Fruit fly (Drosophila melanogaster) whole organism, embryonic: ENCODE measurements around the gene lectin-37Da.

Experiments used
- Antp ChIP-seq: fragments of 200-800 bp; sonication (Bioruptor generic); optimal IDR thresholded peaks from 3 replicates; lab custom pipeline; 2016; ENCODE audit warnings: missing biosample characterization, missing genetic modification characterization
- CG11093 ChIP-seq: fragments of 200-800 bp; sonication (Bioruptor generic); IDR thresholded peaks from 3 replicates; pipeline ENCODE4 v1.3.6; 2022; ENCODE audit warnings: missing biosample characterization, missing genetic modification characterization
- CG11398 ChIP-seq: fragments of 200-800 bp; sonication (Bioruptor generic); optimal IDR thresholded peaks from 2 replicates; lab custom pipeline; 2016; ENCODE audit warnings: missing biosample characterization, missing genetic modification characterization
- CG11696 ChIP-seq: fragments of 200-800 bp; sonication (Bioruptor generic); IDR thresholded peaks from 2 replicates; pipeline ENCODE4 v1.3.6; 2022; ENCODE audit warnings: missing biosample characterization, missing genetic modification characterization
- CG13123 ChIP-seq: fragments of 200-800 bp; sonication (Bioruptor generic); optimal IDR thresholded peaks from 2 replicates; lab custom pipeline; 2016; ENCODE audit warnings: missing biosample characterization, missing genetic modification characterization
- CG1529 ChIP-seq: fragments of 200-800 bp; sonication (Bioruptor generic); optimal IDR thresholded peaks from 3 replicates; lab custom pipeline; 2018; ENCODE audit warnings: missing biosample characterization, missing genetic modification characterization
- CG1647 ChIP-seq: fragments of 200-800 bp; sonication (Bioruptor generic); optimal IDR thresholded peaks from 3 replicates; lab custom pipeline; 2016; ENCODE audit warnings: missing biosample characterization, missing genetic modification characterization
- CG17186 ChIP-seq: fragments of 200-800 bp; sonication (Bioruptor generic); optimal IDR thresholded peaks from 3 replicates; lab custom pipeline; 2017; ENCODE audit warnings: missing biosample characterization, missing genetic modification reagents, missing genetic modification characterization
- CG17359 ChIP-seq: fragments of 200-800 bp; sonication (Bioruptor generic); optimal IDR thresholded peaks from 3 replicates; lab custom pipeline; 2018; ENCODE audit warnings: missing biosample characterization, mild to moderate bottlenecking, missing genetic modification characterization, moderate library complexity
- CG2129 ChIP-seq: fragments of 200-800 bp; sonication (Bioruptor generic); IDR thresholded peaks from 2 replicates; pipeline ENCODE4 v1.3.6; 2022; ENCODE audit warnings: missing biosample characterization, missing genetic modification characterization; ENCODE audit not compliant: partially characterized antibody
- CG2199 ChIP-seq: fragments of 200-800 bp; sonication (Bioruptor generic); IDR thresholded peaks from 3 replicates; pipeline ENCODE4 v1.3.6; 2022; ENCODE audit warnings: missing biosample characterization, missing genetic modification characterization
- CG32772 ChIP-seq: fragments of 200-800 bp; sonication (Bioruptor generic); IDR thresholded peaks from 2 replicates; pipeline ENCODE4 v1.3.6; 2022; ENCODE audit warnings: missing biosample characterization, missing genetic modification characterization
- CG34422 ChIP-seq: fragments of 200-800 bp; sonication (Bioruptor generic); IDR thresholded peaks from 3 replicates; pipeline ENCODE4 v1.3.6; 2022; ENCODE audit warnings: missing biosample characterization, missing genetic modification characterization
- CG4404 ChIP-seq: fragments of 200-800 bp; sonication (Bioruptor generic); IDR thresholded peaks from 2 replicates; pipeline ENCODE4 v1.3.6; 2022; ENCODE audit warnings: missing biosample characterization, missing genetic modification characterization
- CG4617 ChIP-seq: fragments of 200-800 bp; sonication (Bioruptor generic); optimal IDR thresholded peaks from 3 replicates; lab custom pipeline; 2016; ENCODE audit warnings: missing biosample characterization, missing genetic modification characterization, borderline replicate concordance
- CG6254 ChIP-seq: fragments of 200-800 bp; sonication (Bioruptor generic); optimal IDR thresholded peaks from 3 replicates; lab custom pipeline; 2017; ENCODE audit warnings: mild to moderate bottlenecking, missing biosample characterization, missing genetic modification reagents, missing genetic modification characterization
- CG8281 ChIP-seq: fragments of 200-800 bp; sonication (Bioruptor generic); optimal IDR thresholded peaks from 2 replicates; lab custom pipeline; 2018; ENCODE audit warnings: missing biosample characterization, mild to moderate bottlenecking, missing genetic modification characterization, moderate library complexity
- CHES-1-like ChIP-seq: fragments of 200-800 bp; sonication (Bioruptor generic); optimal IDR thresholded peaks from 2 replicates; lab custom pipeline; 2016; ENCODE audit warnings: missing biosample characterization, missing genetic modification characterization
- D ChIP-seq, 2 experiments: fragments of 200-800 bp in 1 of 2; fragments of >200 bp in 1 of 2; sonication (Bioruptor generic) in 1 of 2; optimal IDR thresholded peaks; 2 replicates in 1 of 2; 3 replicates in 1 of 2; lab custom pipeline; 2017; ENCODE audit warnings: mild to moderate bottlenecking in 1 of 2, missing biosample characterization in 1 of 2, missing genetic modification characterization in 1 of 2, missing genetic modification reagents in 1 of 2
- Dip3 ChIP-seq: fragments of 200-800 bp; sonication (Bioruptor generic); optimal IDR thresholded peaks from 3 replicates; lab custom pipeline; 2016; ENCODE audit warnings: missing biosample characterization, missing genetic modification characterization
- Doc2 ChIP-seq: fragments of 200-800 bp; sonication (Bioruptor generic); IDR thresholded peaks from 2 replicates; pipeline ENCODE4 v1.3.6; 2022; ENCODE audit warnings: missing biosample characterization, missing genetic modification characterization
- Dp ChIP-seq: fragments of 200-800 bp; sonication (Bioruptor generic); optimal IDR thresholded peaks from 2 replicates; lab custom pipeline; 2018; ENCODE audit warnings: missing biosample characterization, mild to moderate bottlenecking, missing genetic modification characterization, moderate library complexity
- H15 ChIP-seq: fragments of 200-800 bp; sonication (Bioruptor generic); IDR thresholded peaks from 3 replicates; pipeline ENCODE4 v1.3.6; 2022; ENCODE audit warnings: missing biosample characterization, missing genetic modification characterization
- H2.0 ChIP-seq: fragments of 200-800 bp; sonication (Bioruptor generic); IDR thresholded peaks from 2 replicates; pipeline ENCODE4 v1.3.6; 2022; ENCODE audit warnings: missing biosample characterization, missing genetic modification characterization
- NC2α ChIP-seq: fragments of 200-800 bp; sonication (Bioruptor generic); optimal IDR thresholded peaks from 2 replicates; lab custom pipeline; 2016; ENCODE audit warnings: missing biosample characterization, missing genetic modification characterization
- Scr ChIP-seq: fragments of 200-800 bp; sonication (Bioruptor generic); IDR thresholded peaks from 2 replicates; pipeline ENCODE4 v1.3.6; 2022; ENCODE audit warnings: missing biosample characterization, missing genetic modification characterization; ENCODE audit not compliant: partially characterized antibody
- Spps ChIP-seq: fragments of 200-800 bp; sonication (Bioruptor generic); optimal IDR thresholded peaks from 2 replicates; lab custom pipeline; 2018; ENCODE audit warnings: missing biosample characterization, mild to moderate bottlenecking, missing genetic modification characterization
- TFAM ChIP-seq: fragments of 200-800 bp; sonication (Bioruptor generic); optimal IDR thresholded peaks from 2 replicates; lab custom pipeline; 2017; ENCODE audit warnings: missing biosample characterization, missing genetic modification characterization, inconsistent platforms
- ab ChIP-seq: fragments of 200-800 bp; sonication (Bioruptor generic); optimal IDR thresholded peaks from 2 replicates; lab custom pipeline; 2016; ENCODE audit warnings: missing biosample characterization, missing genetic modification characterization
- ac ChIP-seq: fragments of 200-800 bp; sonication (Bioruptor generic); optimal IDR thresholded peaks from 3 replicates; lab custom pipeline; 2017; ENCODE audit warnings: missing biosample characterization, mild to moderate bottlenecking, missing genetic modification characterization
- az2 ChIP-seq: fragments of 200-800 bp; sonication (Bioruptor generic); optimal IDR thresholded peaks from 3 replicates; lab custom pipeline; 2016; ENCODE audit warnings: missing biosample characterization, missing genetic modification characterization
- btn ChIP-seq: fragments of 200-800 bp; sonication (Bioruptor generic); optimal IDR thresholded peaks from 2 replicates; lab custom pipeline; 2016; ENCODE audit warnings: missing biosample characterization, missing genetic modification characterization
- croc ChIP-seq: fragments of 200-800 bp; sonication (Bioruptor generic); conservative IDR thresholded peaks from 3 replicates; pipeline ENCODE4 v1.3.6; 2022; ENCODE audit warnings: missing biosample characterization, missing genetic modification characterization
- crol ChIP-seq: fragments of 200-800 bp; sonication (Bioruptor generic); IDR thresholded peaks from 2 replicates; pipeline ENCODE4 v1.3.6; 2022; ENCODE audit warnings: missing biosample characterization, missing genetic modification characterization
- eve ChIP-seq, 2 experiments: fragments of >200 bp; optimal IDR thresholded peaks; 2 replicates each; lab custom pipeline; 2017; ENCODE audit warnings: missing biosample characterization in 2 of 2, missing genetic modification characterization in 2 of 2
- exex ChIP-seq: fragments of 200-800 bp; sonication (Bioruptor generic); optimal IDR thresholded peaks from 4 replicates; lab custom pipeline; 2018; ENCODE audit warnings: missing biosample characterization, mild to moderate bottlenecking, missing genetic modification characterization, moderate library complexity
- grn ChIP-seq: fragments of 200-800 bp; sonication (Bioruptor generic); optimal IDR thresholded peaks from 3 replicates; lab custom pipeline; 2017; ENCODE audit warnings: missing biosample characterization, missing genetic modification characterization
- lov ChIP-seq, 2 experiments: fragments of 200-800 bp in 1 of 2; fragments of >200 bp in 1 of 2; sonication (Bioruptor generic) in 1 of 2; IDR thresholded peaks in 1 of 2; optimal IDR thresholded peaks in 1 of 2; 2 replicates in 1 of 2; 3 replicates in 1 of 2; pipeline versions ENCODE4 v1.3.6 to Lab custom; 2017 to 2022; ENCODE audit warnings: missing biosample characterization in 1 of 2, missing genetic modification characterization in 1 of 2
- luna ChIP-seq: fragments of 200-800 bp; sonication (Bioruptor generic); optimal IDR thresholded peaks from 2 replicates; lab custom pipeline; 2016; ENCODE audit warnings: missing biosample characterization, missing genetic modification characterization
- prd ChIP-seq, 3 experiments: fragments of >200 bp in 2 of 3; fragments of 200-800 bp in 1 of 3; sonication (Bioruptor generic) in 1 of 3; optimal IDR thresholded peaks in 2 of 3; IDR thresholded peaks in 1 of 3; 2 replicates in 2 of 3; 3 replicates in 1 of 3; pipeline versions ENCODE4 v1.3.6 to Lab custom; 2017 to 2022; ENCODE audit warnings: missing biosample characterization in 1 of 3, missing genetic modification characterization in 1 of 3
- ranshi ChIP-seq: fragments of 200-800 bp; sonication (Bioruptor generic); IDR thresholded peaks from 2 replicates; pipeline ENCODE4 v1.3.6; 2022; ENCODE audit warnings: missing biosample characterization, missing genetic modification characterization
- scrt ChIP-seq: fragments of 200-800 bp; sonication (Bioruptor generic); optimal IDR thresholded peaks from 2 replicates; lab custom pipeline; 2018; ENCODE audit warnings: missing biosample characterization, mild to moderate bottlenecking, missing genetic modification characterization, moderate library complexity
- sens-2 ChIP-seq: fragments of 200-800 bp; sonication (Bioruptor generic); IDR thresholded peaks from 2 replicates; pipeline ENCODE4 v1.3.6; 2022; ENCODE audit warnings: missing biosample characterization, missing genetic modification characterization
- sna ChIP-seq: fragments of 200-800 bp; sonication (Bioruptor generic); IDR thresholded peaks from 2 replicates; pipeline ENCODE4 v1.3.6; 2022; ENCODE audit warnings: missing biosample characterization, missing genetic modification characterization; ENCODE audit not compliant: partially characterized antibody
- so ChIP-seq: fragments of 200-800 bp; sonication (Bioruptor generic); IDR thresholded peaks from 3 replicates; pipeline ENCODE4 v1.3.6; 2022; ENCODE audit warnings: missing biosample characterization, missing genetic modification characterization
- sqz ChIP-seq: fragments of 200-800 bp; sonication (Bioruptor generic); optimal IDR thresholded peaks from 3 replicates; lab custom pipeline; 2018; ENCODE audit warnings: missing biosample characterization, mild to moderate bottlenecking, missing genetic modification characterization
- ttk ChIP-seq: fragments of 200-800 bp; sonication (Bioruptor generic); IDR thresholded peaks from 2 replicates; pipeline ENCODE4 v2.1.2; 2022; ENCODE audit warnings: missing biosample characterization, missing genetic modification characterization

Gene lectin-37Da

dm6 chr2L:19377129-19378083, 40.7 kb upstream of the lectin-37Da start (continued):
- TF ChIP-seq CG34422 (GFP tag; lab: Robert Waterston, UW) (peak; percentile 74; the same call in 1 of the 3 replicates), CG11696 (GFP tag; lab: Robert Waterston, UW) (no peak), CG32772 (GFP tag; lab: Robert Waterston, UW) (no peak), Dip3 (GFP tag; lab: Kevin White, UChicago) (no peak), Scr (GFP tag; lab: Robert Waterston, UW) (no peak), ac (GFP tag; lab: Kevin White, UChicago) (no peak), NC2α (GFP tag; lab: Kevin White, UChicago) (no peak), sqz (GFP tag; lab: Kevin White, UChicago) (peak; percentile 49), ranshi (GFP tag; lab: Robert Waterston, UW) (no peak; the same call in 1 of the 2 replicates), CG2129 (GFP tag; lab: Robert Waterston, UW) (no peak), H2.0 (peak; percentile 48), lov (optimal IDR thresholded peaks at IDR 0.05; lab: Kevin White, UChicago) (no peak), lov (GFP tag; IDR thresholded peaks at IDR 0.05; lab: Robert Waterston, UW) (peak; percentile 82; the same call in 2 of the 3 replicates), exex (no peak), CG11398 (no peak), CG1647 (GFP tag; lab: Kevin White, UChicago) (no peak), prd (optimal IDR thresholded peaks at IDR 0.05; lab: Kevin White, UChicago) (no peak), prd (GFP tag; IDR thresholded peaks at IDR 0.05; lab: Robert Waterston, UW) (peak; percentile 89), grn (no peak), btn (peak; percentile 29), CG8281 (tag; lab: Kevin White, UChicago) (no peak), TFAM (GFP tag; lab: Kevin White, UChicago) (no peak), CG4404 (GFP tag; lab: Robert Waterston, UW) (peak; percentile 73), sens-2 (GFP tag; lab: Robert Waterston, UW) (peak; percentile 62; the same call in 1 of the 2 replicates), CG4617 (GFP tag; lab: Kevin White, UChicago) (no peak), Spps (peak; percentile 36), CG2199 (GFP tag; lab: Robert Waterston, UW) (no peak), Doc2 (no peak), CG13123 (no peak), ttk (GFP tag; lab: Robert Waterston, UW) (peak; percentile 39), H15 (GFP tag; lab: Robert Waterston, UW) (peak; percentile 48; the same call in 1 of the 3 replicates), Dp (GFP tag; lab: Kevin White, UChicago) (no peak), CG6254 (GFP tag; lab: Kevin White, UChicago) (peak; percentile 63), so (GFP tag; lab: Robert Waterston, UW) (no peak), CHES-1-like (GFP tag; lab: Kevin White, UChicago) (no peak), CG11093 (GFP tag; lab: Robert Waterston, UW) (0 out of 3 replicates have a peak, but pooled peaks have one; percentile 34), scrt (GFP tag; lab: Kevin White, UChicago) (peak; percentile 37), luna (GFP tag; lab: Kevin White, UChicago) (no peak), CG17359 (tag; lab: Kevin White, UChicago) (peak; percentile 64), eve (GFP tag; optimal IDR thresholded peaks at IDR 0.05; lab: Kevin White, UChicago) (peak in 1 of 2 experiments; percentile 1), sna (no peak), crol (GFP tag; lab: Robert Waterston, UW) (peak; percentile 64), az2 (peak; percentile 54), D (optimal IDR thresholded peaks at IDR 0.05; lab: Kevin White, UChicago) (no peak), D (GFP tag; optimal IDR thresholded peaks at IDR 0.05; lab: Kevin White, UChicago) (peak; percentile 52), CG1529 (GFP tag; lab: Kevin White, UChicago) (peak; percentile 13), CG17186 (GFP tag; lab: Kevin White, UChicago) (no peak), croc (no peak; the same call in 1 of the 3 replicates), ab (GFP tag; lab: Kevin White, UChicago) (no peak), Antp (no peak)
